Fruit fly (Drosophila melanogaster): ENCODE data around the gene CG31370.
A peak's percentile ranks its signal among the peaks of the same experiment; 100 is the strongest.

CG31370 gene

dm6 chr3R:25292864-25293284, 9.4 kb upstream of the CG31370 start, which contains the start of gene CG31098 (continued):
- TF ChIP-seq CG17186 (GFP tag; optimal IDR thresholded peaks at IDR 0.05) (no peak), CG8944 (GFP tag; optimal IDR thresholded peaks at IDR 0.05) (no peak), CG10431 (GFP tag; optimal IDR thresholded peaks at IDR 0.05) (peak; percentile 26), sna (GFP tag; IDR thresholded peaks at IDR 0.05; ENCODE audit: partially characterized antibody) (no peak), wor (GFP tag; IDR thresholded peaks at IDR 0.05) (no peak), CHES-1-like (GFP tag; optimal IDR thresholded peaks at IDR 0.05) (no peak), NK7.1 (GFP tag; optimal IDR thresholded peaks at IDR 0.05) (no peak), tin (GFP tag; optimal IDR thresholded peaks at IDR 0.05) (no peak), CG10274 (GFP tag; optimal IDR thresholded peaks at IDR 0.05) (no peak), CG4282 (GFP tag; optimal IDR thresholded peaks at IDR 0.05) (no peak), CG12659 (GFP tag; optimal IDR thresholded peaks at IDR 0.05) (no peak), CG17912 (GFP tag; optimal IDR thresholded peaks at IDR 0.05) (no peak), Fer3 (tag; optimal IDR thresholded peaks at IDR 0.05) (no peak), odd (GFP tag; optimal IDR thresholded peaks at IDR 0.05) (peak; percentile 53), CG3726 (GFP tag; IDR thresholded peaks at IDR 0.05) (no peak), cg (GFP tag; optimal IDR thresholded peaks at IDR 0.05) (no peak), lab (GFP tag; optimal IDR thresholded peaks at IDR 0.05) (peak; percentile 48), sqz (GFP tag; optimal IDR thresholded peaks at IDR 0.05) (no peak), pum (GFP tag; optimal IDR thresholded peaks at IDR 0.05) (no peak), Tbp (GFP tag; optimal IDR thresholded peaks at IDR 0.05) (no peak), Drgx (GFP tag; IDR thresholded peaks at IDR 0.05) (no peak), hb (GFP tag; IDR thresholded peaks at IDR 0.05; ENCODE audit: partially characterized antibody) (no peak), Stat92E (GFP tag; optimal IDR thresholded peaks at IDR 0.05) (no peak), C15 (GFP tag; IDR thresholded peaks at IDR 0.05) (no peak), Pdp1 (GFP tag; optimal IDR thresholded peaks at IDR 0.05) (peak in 1 of 2 experiments; percentile 39), NFAT (GFP tag; IDR thresholded peaks at IDR 0.05) (no peak), unc-4 (GFP tag; IDR thresholded peaks at IDR 0.05; ENCODE audit: partially characterized antibody) (peak; percentile 43; the same call in 1 of the 2 replicates), klu (GFP tag; IDR thresholded peaks at IDR 0.05) (no peak), phol (tag; optimal IDR thresholded peaks at IDR 0.05) (no peak), nau (GFP tag; optimal IDR thresholded peaks at IDR 0.05) (no peak), ems (GFP tag; optimal IDR thresholded peaks at IDR 0.05) (no peak), p53 (GFP tag; optimal IDR thresholded peaks at IDR 0.05) (no peak), fd64A (GFP tag; optimal IDR thresholded peaks at IDR 0.05) (no peak), CG18476 (GFP tag; optimal IDR thresholded peaks at IDR 0.05) (no peak), br (optimal IDR thresholded peaks at IDR 0.05) (no peak), az2 (GFP tag; optimal IDR thresholded peaks at IDR 0.05) (no peak), Hand (GFP tag; optimal IDR thresholded peaks at IDR 0.05) (peak; percentile 14), CG12769 (tag; optimal IDR thresholded peaks at IDR 0.05) (peak; percentile 39), Lhr (GFP tag; optimal IDR thresholded peaks at IDR 0.05) (no peak), D (optimal IDR thresholded peaks at IDR 0.05) (no peak), D (GFP tag; optimal IDR thresholded peaks at IDR 0.05) (no peak), Atf6 (GFP tag; IDR thresholded peaks at IDR 0.05) (no peak; the same call in 1 of the 2 replicates), CG9727 (GFP tag; optimal IDR thresholded peaks at IDR 0.05) (no peak), gce (GFP tag; IDR thresholded peaks at IDR 0.05) (no peak), CG10654 (GFP tag; optimal IDR thresholded peaks at IDR 0.05) (no peak), zfh1 (GFP tag; IDR thresholded peaks at IDR 0.05) (no peak), Lim3 (GFP tag; IDR thresholded peaks at IDR 0.05) (no peak), ara (GFP tag; IDR thresholded peaks at IDR 0.05) (no peak), sens-2 (GFP tag; IDR thresholded peaks at IDR 0.05) (no peak), knrl (GFP tag; IDR thresholded peaks at IDR 0.05; ENCODE audit: partially characterized antibody) (no peak), CG7987 (GFP tag; optimal IDR thresholded peaks at IDR 0.05) (no peak), CG2120 (GFP tag; optimal IDR thresholded peaks at IDR 0.05) (no peak)

Measured in whole organism, embryonic.